Fruit fly (Drosophila melanogaster) whole organism, pupa: ENCODE data around the gene Dap160.

Experiments used
- CG10348 ChIP-seq: fragments of 200-800 bp; sonication (Bioruptor generic); IDR thresholded peaks from 2 replicates; pipeline ENCODE4 v1.3.6; 2022; ENCODE audit warnings: missing biosample characterization, missing genetic modification characterization
- CG12605 ChIP-seq: fragments of 200-800 bp; sonication (Bioruptor generic); IDR thresholded peaks from 2 replicates; pipeline ENCODE4 v1.3.6; 2022; ENCODE audit warnings: missing biosample characterization, missing genetic modification characterization
- CG13204 ChIP-seq: fragments of 200-800 bp; sonication (Bioruptor generic); optimal IDR thresholded peaks from 2 replicates; lab custom pipeline; 2018; ENCODE audit warnings: missing biosample characterization, mild to moderate bottlenecking, missing genetic modification characterization, moderate library complexity
- CG14655 ChIP-seq: fragments of 200-800 bp; sonication (Bioruptor generic); optimal IDR thresholded peaks from 3 replicates; lab custom pipeline; 2017; ENCODE audit warnings: mild to moderate bottlenecking, missing biosample characterization, missing genetic modification reagents, missing genetic modification characterization
- CG15710 ChIP-seq: fragments of 200-800 bp; sonication (Bioruptor generic); optimal IDR thresholded peaks from 2 replicates; lab custom pipeline; 2018; ENCODE audit warnings: missing biosample characterization, mild to moderate bottlenecking, missing genetic modification characterization, moderate library complexity
- CG17806 ChIP-seq: fragments of 200-800 bp; sonication (Bioruptor generic); optimal IDR thresholded peaks from 2 replicates; lab custom pipeline; 2018; ENCODE audit warnings: missing biosample characterization, mild to moderate bottlenecking, missing genetic modification characterization, moderate library complexity
- CG32121 ChIP-seq: fragments of 200-800 bp; sonication (Bioruptor generic); IDR thresholded peaks from 2 replicates; pipeline ENCODE4 v1.3.6; 2022; ENCODE audit warnings: missing biosample characterization, missing genetic modification characterization
- CG34367 ChIP-seq: fragments of 200-800 bp; sonication (Bioruptor generic); optimal IDR thresholded peaks from 2 replicates; lab custom pipeline; 2018; ENCODE audit warnings: missing biosample characterization, mild to moderate bottlenecking, missing genetic modification characterization
- CG4496 ChIP-seq: fragments of 200-800 bp; sonication (Bioruptor generic); IDR thresholded peaks from 3 replicates; pipeline ENCODE4 v1.3.6; 2022; ENCODE audit warnings: missing biosample characterization, missing genetic modification characterization
- CG8159 ChIP-seq: fragments of 200-800 bp; sonication (Bioruptor generic); optimal IDR thresholded peaks from 3 replicates; lab custom pipeline; 2018; ENCODE audit warnings: missing biosample characterization, mild to moderate bottlenecking, missing genetic modification characterization, moderate library complexity
- CG8301 ChIP-seq: fragments of 200-800 bp; sonication (Bioruptor generic); optimal IDR thresholded peaks from 2 replicates; lab custom pipeline; 2018; ENCODE audit warnings: missing biosample characterization, mild to moderate bottlenecking, missing genetic modification characterization
- CG9948 ChIP-seq: fragments of 200-800 bp; sonication (Bioruptor generic); optimal IDR thresholded peaks from 2 replicates; lab custom pipeline; 2018; ENCODE audit warnings: missing biosample characterization, mild to moderate bottlenecking, missing genetic modification characterization, moderate library complexity
- D1 ChIP-seq: fragments of 200-800 bp; sonication (Bioruptor generic); optimal IDR thresholded peaks from 2 replicates; lab custom pipeline; 2018; ENCODE audit warnings: missing biosample characterization, mild to moderate bottlenecking, missing genetic modification characterization, moderate library complexity
- EcR ChIP-seq: fragments of 200-800 bp; sonication (Bioruptor generic); optimal IDR thresholded peaks from 3 replicates; lab custom pipeline; 2019; ENCODE audit warnings: missing biosample characterization, missing genetic modification characterization, mild to moderate bottlenecking, moderate library complexity, missing genetic modification reagents
- Ets98B ChIP-seq: fragments of 200-800 bp; sonication (Bioruptor generic); IDR thresholded peaks from 2 replicates; pipeline ENCODE4 v1.3.6; 2022; ENCODE audit warnings: missing biosample characterization, missing genetic modification characterization
- Pif1A ChIP-seq: fragments of 200-800 bp; sonication (Bioruptor generic); optimal IDR thresholded peaks from 3 replicates; lab custom pipeline; 2016; ENCODE audit warnings: missing biosample characterization, missing genetic modification characterization
- Pif1B ChIP-seq: fragments of 200-800 bp; sonication (Bioruptor generic); optimal IDR thresholded peaks from 3 replicates; lab custom pipeline; 2016; ENCODE audit warnings: missing biosample characterization, missing genetic modification characterization
- Snoo ChIP-seq: fragments of 200-800 bp; sonication (Bioruptor generic); optimal IDR thresholded peaks from 3 replicates; lab custom pipeline; 2017; ENCODE audit warnings: missing biosample characterization, mild to moderate bottlenecking, missing genetic modification characterization, inconsistent platforms
- fd96Ca ChIP-seq: fragments of 200-800 bp; sonication (Bioruptor generic); IDR thresholded peaks from 3 replicates; pipeline ENCODE4 v1.3.6; 2022; ENCODE audit warnings: missing biosample characterization, missing genetic modification characterization
- gl ChIP-seq: fragments of 200-800 bp; sonication (Bioruptor generic); optimal IDR thresholded peaks from 2 replicates; lab custom pipeline; 2018; ENCODE audit warnings: missing biosample characterization, mild to moderate bottlenecking, missing genetic modification characterization
- rn ChIP-seq: fragments of 200-800 bp; sonication (Bioruptor generic); IDR thresholded peaks from 2 replicates; pipeline ENCODE4 v1.3.6; 2022; ENCODE audit warnings: missing biosample characterization, missing genetic modification characterization

The Dap160 gene

dm6 chr2L:21169863-21170262 lies 27.7 kb upstream of the Dap160 start:
- TF ChIP-seq CG13204 (GFP tag; lab: Kevin White, UChicago) (no peak), D1 (no peak), CG10348 (no peak), CG12605 (no peak)

- TF ChIP-seq CG17806 (tag; lab: Kevin White, UChicago) (no peak), D1 (no peak), Pif1B (GFP tag; lab: Kevin White, UChicago) (no peak), CG4496 (GFP tag; lab: Robert Waterston, UW) (no peak), CG8159 (tag; lab: Kevin White, UChicago) (no peak), EcR (GFP tag; lab: Kevin White, UChicago) (peak; percentile 78)
Measured at dm6 chr2L:21169160-21169624, 27.0 kb upstream of the Dap160 start.

dm6 chr2L:21168295-21169159 lies 26.4 kb upstream of the Dap160 start, which contains the start of the genes mAcon1, CG43345 and CG43346:
Gene mAcon1 (plus strand): TSS chr2L:21168570.
Gene CG43345 (minus strand): TSS chr2L:21168581.
Gene CG43346 (minus strand): TSS chr2L:21168581.
- peak; percentile 34; the same call in 1 of the 3 replicates for TF ChIP-seq CG4496 (GFP tag; lab: Robert Waterston, UW)
- TF ChIP-seq Ets98B (GFP tag; lab: Robert Waterston, UW), result no peak
- peak; percentile 52 for TF ChIP-seq CG17806 (tag; lab: Kevin White, UChicago)
- TF ChIP-seq CG15710 (tag; lab: Kevin White, UChicago), result peak; percentile 80
- no peak for TF ChIP-seq Pif1A
- no peak for TF ChIP-seq rn (GFP tag; lab: Robert Waterston, UW)
- peak; percentile 71 for TF ChIP-seq fd96Ca (GFP tag; lab: Robert Waterston, UW)
- TF ChIP-seq D1, result no peak
- TF ChIP-seq Snoo (tag; lab: Kevin White, UChicago), result peak; percentile 68
- TF ChIP-seq CG10348, result 0 out of 2 replicates have a peak, but pooled peaks have one; percentile 42
- no peak for TF ChIP-seq CG12605
- TF ChIP-seq CG8159 (tag; lab: Kevin White, UChicago), result peak; percentile 76
- TF ChIP-seq CG13204 (GFP tag; lab: Kevin White, UChicago), result no peak
- TF ChIP-seq CG32121 (GFP tag; lab: Robert Waterston, UW), result peak; percentile 39
- no peak for TF ChIP-seq EcR (GFP tag; lab: Kevin White, UChicago)
- TF ChIP-seq CG14655, result no peak
- peak; percentile 66 for TF ChIP-seq CG8301 (tag; lab: Kevin White, UChicago)
- peak; percentile 17 for TF ChIP-seq gl (tag; lab: Kevin White, UChicago)
- TF ChIP-seq CG9948 (tag; lab: Kevin White, UChicago), result peak; percentile 62

DNA sequence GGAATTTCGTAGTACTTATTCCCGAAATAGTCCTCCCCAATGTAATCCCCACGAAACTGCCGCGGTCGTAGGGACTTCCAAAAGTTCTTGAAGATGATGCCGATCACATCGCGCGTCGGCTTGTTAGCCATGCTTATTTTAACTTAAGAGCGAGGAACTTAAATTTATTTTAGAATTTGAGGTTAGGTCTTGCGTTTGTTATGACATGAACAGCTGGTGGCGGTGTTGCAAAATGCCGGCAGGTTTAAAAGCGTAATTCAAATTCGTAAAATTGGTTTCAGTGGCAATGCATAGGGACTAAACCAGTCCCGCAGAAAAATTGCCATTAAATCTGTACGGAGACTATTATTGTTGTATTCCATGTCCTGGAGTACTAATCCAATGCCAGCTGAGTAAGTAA lies 24.3 kb upstream of the Dap160 start:
- TF ChIP-seq CG4496 (GFP tag; lab: Robert Waterston, UW) (no peak), Pif1A (no peak), CG10348 (no peak), CG13204 (GFP tag; lab: Kevin White, UChicago) (no peak), rn (GFP tag; lab: Robert Waterston, UW) (no peak), Snoo (tag; lab: Kevin White, UChicago) (no peak), CG15710 (tag; lab: Kevin White, UChicago) (no peak), Ets98B (GFP tag; lab: Robert Waterston, UW) (no peak)

DNA sequence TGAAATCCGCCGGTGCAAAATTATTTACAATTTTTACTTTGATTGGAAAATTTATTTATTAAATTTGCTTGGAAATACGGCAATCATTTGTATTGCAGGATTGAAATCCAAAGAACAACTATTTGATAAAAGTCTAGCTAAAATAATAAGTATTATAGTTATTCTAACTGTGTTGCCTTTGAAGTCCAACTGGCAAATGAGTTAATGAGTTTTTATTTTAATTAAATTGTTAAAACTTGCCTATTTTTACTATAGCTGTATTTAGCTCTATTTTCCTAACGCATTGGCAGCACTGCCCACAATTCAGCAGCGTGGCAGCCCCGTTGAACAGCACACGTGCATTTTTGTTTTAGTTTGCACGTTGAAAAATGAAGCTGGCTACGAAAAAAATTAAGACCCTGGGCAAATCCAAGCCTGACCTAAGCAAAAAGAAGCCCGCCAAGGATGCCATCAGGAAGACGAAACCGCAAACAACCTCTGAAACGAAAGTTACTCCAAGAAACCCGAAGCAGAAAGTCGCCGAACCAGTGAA lies 21.2 kb upstream of the Dap160 start, which contains the start of gene Noc2:
TSS of gene Noc2 (plus strand) at position 331 of the 532 bp plus-strand sequence.
- TF ChIP-seq CG12605 (no peak), fd96Ca (GFP tag; lab: Robert Waterston, UW) (no peak), CG14655 (no peak), rn (GFP tag; lab: Robert Waterston, UW) (peak; percentile 36; the same call in 1 of the 2 replicates), CG8159 (tag; lab: Kevin White, UChicago) (peak; percentile 48), D1 (no peak), CG4496 (GFP tag; lab: Robert Waterston, UW) (peak; percentile 72), CG32121 (GFP tag; lab: Robert Waterston, UW) (no peak; the same call in 1 of the 2 replicates), Pif1A (no peak), CG10348 (no peak), Ets98B (GFP tag; lab: Robert Waterston, UW) (no peak), CG34367 (tag; lab: Kevin White, UChicago) (no peak), gl (tag; lab: Kevin White, UChicago) (no peak), Snoo (tag; lab: Kevin White, UChicago) (peak; percentile 10), CG8301 (tag; lab: Kevin White, UChicago) (peak; percentile 34), CG17806 (tag; lab: Kevin White, UChicago) (peak; percentile 23), CG13204 (GFP tag; lab: Kevin White, UChicago) (no peak), CG9948 (tag; lab: Kevin White, UChicago) (peak; percentile 46), EcR (GFP tag; lab: Kevin White, UChicago) (no peak), CG15710 (tag; lab: Kevin White, UChicago) (peak; percentile 40), Pif1B (GFP tag; lab: Kevin White, UChicago) (no peak)
